Fruit fly (Drosophila melanogaster): Measurements from ENCODE around the gene Ccp84Aa.

The Ccp84Aa gene

DNA sequence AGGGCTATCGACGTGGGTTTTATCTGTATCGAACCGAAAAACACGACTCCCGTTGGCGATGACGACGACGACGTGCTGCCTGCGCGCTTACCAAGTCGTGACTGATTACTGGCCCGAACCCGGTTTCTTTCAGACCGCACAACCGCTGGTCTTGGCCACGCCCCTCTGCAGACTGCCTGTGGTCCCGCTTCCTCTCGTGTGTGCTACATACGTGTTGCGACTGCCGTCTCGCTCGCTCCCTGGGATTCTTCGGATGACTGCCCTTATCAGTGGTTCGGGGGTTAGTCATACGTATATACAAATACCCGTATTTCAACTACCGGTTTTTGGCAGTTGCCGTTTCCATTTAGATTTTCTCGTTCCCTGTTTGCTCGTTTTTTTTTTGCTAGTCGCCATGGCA, 25.4 kb upstream of the Ccp84Aa start, which contains the start of gene lab:
lab (minus strand) TSS at position 111 of the 400 bp plus-strand sequence.
- TF ChIP-seq Myc (optimal IDR thresholded peaks at IDR 0.05), result no peak

DNA sequence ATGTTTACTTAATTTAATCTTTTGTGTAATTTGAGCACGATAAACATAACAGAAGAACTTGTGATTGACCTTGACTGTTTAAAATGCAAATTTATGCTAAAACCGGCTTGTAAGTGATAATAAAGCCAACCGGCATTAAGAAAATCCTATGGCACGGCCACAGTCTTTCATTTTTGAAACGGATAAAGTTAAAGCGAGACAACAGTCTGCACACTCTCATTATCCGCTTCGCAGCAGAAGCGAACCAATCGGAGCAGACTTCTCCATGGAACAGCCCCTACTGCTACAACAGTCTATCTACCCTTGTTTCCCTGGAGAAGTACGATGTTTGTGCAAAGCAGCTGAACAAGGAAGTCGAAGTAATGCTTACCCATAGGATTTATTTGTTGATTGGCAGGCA, 20.7 kb upstream of the Ccp84Aa start:
- TF ChIP-seq insv (optimal IDR thresholded peaks at IDR 0.05), result no peak
- no peak for TF ChIP-seq Myc (optimal IDR thresholded peaks at IDR 0.05)
- no peak for TF ChIP-seq ttk (optimal IDR thresholded peaks at IDR 0.05)
- TF ChIP-seq Sin3A (optimal IDR thresholded peaks at IDR 0.05), result no peak
- no peak for TF ChIP-seq psq (optimal IDR thresholded peaks at IDR 0.05)
- TF ChIP-seq h (optimal IDR thresholded peaks at IDR 0.05), result no peak

DNA sequence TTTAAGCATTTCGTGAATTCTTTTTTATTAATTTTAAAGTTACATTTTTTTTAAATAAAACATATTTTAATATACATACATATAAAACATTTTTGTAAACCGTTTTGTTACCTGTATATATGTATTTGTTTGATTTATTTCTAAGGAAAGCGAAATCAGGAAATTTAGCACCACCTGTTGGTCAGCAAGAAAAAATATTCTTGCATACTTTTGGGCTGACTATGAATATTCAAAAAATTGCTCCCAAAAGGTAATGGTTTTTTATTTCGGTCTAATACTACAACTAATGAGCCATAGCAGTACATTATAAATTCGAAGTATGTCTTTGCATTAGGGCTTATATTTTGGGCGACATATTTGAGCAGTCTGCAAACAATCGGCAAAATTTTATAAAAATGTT, 20.2 kb upstream of the Ccp84Aa start:
- no peak for TF ChIP-seq insv (optimal IDR thresholded peaks at IDR 0.05)
- no peak for TF ChIP-seq Sin3A (optimal IDR thresholded peaks at IDR 0.05)
- no peak for TF ChIP-seq ttk (optimal IDR thresholded peaks at IDR 0.05)

DNA sequence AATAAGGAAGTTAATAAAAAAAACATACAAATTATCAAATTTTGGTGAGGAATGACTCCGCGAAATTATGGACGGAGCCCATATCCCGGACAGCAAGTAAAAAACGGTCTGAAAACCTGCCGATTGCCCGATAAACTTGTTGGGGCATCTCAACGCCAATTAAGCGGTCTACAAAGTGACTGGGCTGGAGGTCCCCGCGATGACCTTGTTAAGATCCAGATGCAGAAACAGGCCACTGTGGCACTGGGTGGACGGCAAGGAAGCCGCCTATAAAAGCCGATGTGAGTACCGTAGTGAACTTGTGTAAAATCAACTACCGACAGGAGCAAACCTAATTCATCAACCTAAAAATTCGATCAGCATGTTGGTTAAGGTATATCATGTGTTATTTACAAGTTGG, 19.7 kb upstream of the Ccp84Aa start, which contains the start of gene Edg84A:
Edg84A (plus strand) TSS at position 301 of the 400 bp plus-strand sequence.
- TF ChIP-seq psq (optimal IDR thresholded peaks at IDR 0.05) (no peak), ttk (optimal IDR thresholded peaks at IDR 0.05) (no peak), h (optimal IDR thresholded peaks at IDR 0.05) (no peak), insv (optimal IDR thresholded peaks at IDR 0.05) (no peak), Sin3A (optimal IDR thresholded peaks at IDR 0.05) (no peak), Myc (optimal IDR thresholded peaks at IDR 0.05) (no peak)

DNA sequence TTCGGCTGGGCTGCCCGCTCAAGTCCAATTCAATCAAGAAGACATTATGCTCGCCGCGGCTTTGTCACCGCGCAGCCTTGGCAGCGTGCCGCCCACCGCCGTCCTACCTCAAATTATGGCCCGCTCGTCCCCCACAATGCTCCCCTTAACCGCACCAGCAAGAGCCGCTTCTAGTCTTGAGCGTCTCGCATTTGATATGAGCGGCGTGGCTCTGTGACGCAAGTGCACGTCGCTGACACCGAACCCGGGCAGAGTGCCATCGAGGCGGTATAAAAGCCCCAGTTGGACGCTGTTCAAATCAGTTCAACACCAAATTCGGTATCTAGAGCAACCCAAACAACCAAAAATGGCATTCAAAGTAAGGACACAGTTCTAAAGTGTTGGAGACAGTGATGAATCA, 17.5 kb upstream of the Ccp84Aa start, which contains the start of gene Ccp84Ag:
Ccp84Ag (plus strand) TSS at position 301 of the 400 bp plus-strand sequence.
- TF ChIP-seq Sin3A (optimal IDR thresholded peaks at IDR 0.05), result no peak
- no peak for TF ChIP-seq Myc (optimal IDR thresholded peaks at IDR 0.05)
- TF ChIP-seq h (optimal IDR thresholded peaks at IDR 0.05), result no peak
- no peak for TF ChIP-seq psq (optimal IDR thresholded peaks at IDR 0.05)
- TF ChIP-seq ttk (optimal IDR thresholded peaks at IDR 0.05), result no peak
- no peak for TF ChIP-seq insv (optimal IDR thresholded peaks at IDR 0.05)

DNA sequence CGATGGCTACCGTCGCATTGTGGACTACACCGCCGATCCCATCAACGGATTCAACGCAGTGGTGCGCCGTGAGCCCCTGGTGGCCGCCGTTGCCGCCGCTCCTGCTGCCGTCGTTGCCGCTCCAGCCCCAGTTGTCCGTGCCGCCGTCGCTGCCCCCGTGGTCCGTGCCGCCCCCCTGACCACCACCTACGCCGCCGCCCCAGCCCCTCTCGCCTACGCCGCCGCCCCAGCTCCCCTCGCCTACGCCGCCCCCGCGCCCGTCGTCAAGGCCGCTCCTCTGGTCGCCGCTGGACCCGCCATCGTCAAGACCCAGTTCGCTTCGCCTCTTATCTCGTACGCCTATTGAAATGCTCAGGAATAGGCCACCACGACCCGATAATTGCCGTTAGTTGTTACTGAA, 16.7 kb upstream of the Ccp84Aa start:
- no peak for TF ChIP-seq insv (optimal IDR thresholded peaks at IDR 0.05)
- no peak for TF ChIP-seq Myc (optimal IDR thresholded peaks at IDR 0.05)
- no peak for TF ChIP-seq ttk (optimal IDR thresholded peaks at IDR 0.05)
- no peak for TF ChIP-seq psq (optimal IDR thresholded peaks at IDR 0.05)
- TF ChIP-seq h (optimal IDR thresholded peaks at IDR 0.05), result no peak
- no peak for TF ChIP-seq Sin3A (optimal IDR thresholded peaks at IDR 0.05)

DNA sequence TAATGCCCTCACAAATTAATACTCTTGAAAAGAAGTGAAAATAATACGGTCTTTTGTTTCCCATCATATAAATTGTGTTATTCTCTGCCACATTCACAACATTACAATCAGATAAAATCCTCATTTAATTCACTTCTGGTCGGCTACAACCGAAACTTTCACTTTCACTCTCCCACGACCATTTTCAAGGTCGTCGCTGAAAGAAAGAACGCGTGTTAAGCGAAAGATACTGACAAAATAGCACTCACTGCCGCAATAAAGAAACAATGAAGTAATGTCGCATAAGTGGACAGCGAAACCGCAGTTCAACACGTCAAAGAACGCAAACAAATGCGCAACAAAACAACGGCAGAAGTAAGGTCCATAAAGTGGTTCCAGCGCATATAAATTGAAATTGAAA, 15.7 kb upstream of the Ccp84Aa start:
- TF ChIP-seq ttk (optimal IDR thresholded peaks at IDR 0.05) (no peak), Sin3A (optimal IDR thresholded peaks at IDR 0.05) (no peak), Myc (optimal IDR thresholded peaks at IDR 0.05) (no peak), insv (optimal IDR thresholded peaks at IDR 0.05) (no peak), h (optimal IDR thresholded peaks at IDR 0.05) (no peak)

DNA sequence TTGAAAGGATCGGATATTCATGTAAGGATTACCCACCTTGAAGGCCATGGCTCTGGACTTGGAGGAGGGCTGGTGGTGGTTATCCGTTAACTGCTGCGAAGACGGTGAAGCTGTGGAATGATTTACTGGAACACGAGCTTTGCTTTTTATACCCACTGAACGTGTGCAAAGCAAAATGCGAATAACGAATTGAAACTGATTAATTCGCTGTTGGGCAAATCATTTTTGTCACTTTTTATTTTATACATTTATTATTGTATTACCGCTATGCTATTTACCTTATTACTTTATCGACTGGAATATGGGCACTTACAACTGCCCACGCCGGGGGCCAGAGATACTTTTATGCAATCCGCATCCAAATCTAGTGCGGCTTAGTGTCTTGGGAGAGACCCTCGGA, 13.7 kb upstream of the Ccp84Aa start, which contains the start of gene Ccp84Af:
Ccp84Af (minus strand) TSS at position 101 of the 400 bp plus-strand sequence.
- TF ChIP-seq insv (optimal IDR thresholded peaks at IDR 0.05), result no peak
- TF ChIP-seq Sin3A (optimal IDR thresholded peaks at IDR 0.05), result no peak
- TF ChIP-seq ttk (optimal IDR thresholded peaks at IDR 0.05), result no peak
- TF ChIP-seq psq (optimal IDR thresholded peaks at IDR 0.05), result no peak
- no peak for TF ChIP-seq h (optimal IDR thresholded peaks at IDR 0.05)
- TF ChIP-seq Myc (optimal IDR thresholded peaks at IDR 0.05), result no peak

DNA sequence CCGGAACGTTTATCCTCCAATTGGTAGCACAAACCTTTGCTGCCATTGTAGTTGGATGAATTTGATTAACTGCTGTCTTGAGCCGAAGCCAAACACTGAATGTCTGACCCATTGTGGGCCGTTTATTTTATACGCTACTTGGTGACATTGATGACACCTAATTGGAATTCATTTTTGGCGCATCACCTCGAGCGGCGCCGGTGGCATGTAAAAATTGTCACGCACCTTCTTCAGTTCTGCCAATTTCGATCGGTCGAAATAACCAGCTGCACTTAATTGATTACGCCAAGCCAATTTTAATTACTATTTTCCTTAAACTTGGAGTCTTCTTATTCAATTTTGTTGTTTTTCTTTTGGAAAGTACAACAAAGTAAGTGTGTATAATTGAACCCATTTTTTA, 12.2 kb upstream of the Ccp84Aa start, which contains the start of gene Ccp84Ae:
Ccp84Ae (minus strand) TSS at position 101 of the 400 bp plus-strand sequence.
- TF ChIP-seq Myc (optimal IDR thresholded peaks at IDR 0.05) (no peak), insv (optimal IDR thresholded peaks at IDR 0.05) (no peak), Sin3A (optimal IDR thresholded peaks at IDR 0.05) (no peak)

DNA sequence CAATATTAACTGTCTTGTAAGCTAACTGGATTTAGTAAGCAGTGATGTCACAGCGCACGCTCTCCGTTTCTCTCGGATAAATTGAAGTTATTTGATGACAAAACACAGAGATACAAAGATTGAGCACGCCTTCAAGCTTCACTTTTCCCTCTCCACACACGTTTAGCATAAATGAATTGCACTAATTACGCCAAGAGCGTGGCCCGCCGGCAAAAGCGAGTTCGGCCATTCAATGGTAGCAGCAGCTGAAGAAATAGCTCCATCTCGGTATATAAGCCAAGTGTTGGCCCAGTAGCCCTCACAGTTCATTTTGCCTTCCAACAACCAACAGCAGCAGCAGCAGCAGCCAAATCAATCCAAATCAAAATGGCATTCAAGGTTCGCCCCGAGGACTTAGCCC, 11.5 kb upstream of the Ccp84Aa start, which contains the start of gene Ccp84Ad:
Ccp84Ad (plus strand) TSS at position 301 of the 400 bp plus-strand sequence.
- TF ChIP-seq psq (optimal IDR thresholded peaks at IDR 0.05), result no peak
- TF ChIP-seq ttk (optimal IDR thresholded peaks at IDR 0.05), result no peak
- no peak for TF ChIP-seq Sin3A (optimal IDR thresholded peaks at IDR 0.05)
- TF ChIP-seq Myc (optimal IDR thresholded peaks at IDR 0.05), result no peak
- no peak for TF ChIP-seq h (optimal IDR thresholded peaks at IDR 0.05)
- no peak for TF ChIP-seq insv (optimal IDR thresholded peaks at IDR 0.05)

DNA sequence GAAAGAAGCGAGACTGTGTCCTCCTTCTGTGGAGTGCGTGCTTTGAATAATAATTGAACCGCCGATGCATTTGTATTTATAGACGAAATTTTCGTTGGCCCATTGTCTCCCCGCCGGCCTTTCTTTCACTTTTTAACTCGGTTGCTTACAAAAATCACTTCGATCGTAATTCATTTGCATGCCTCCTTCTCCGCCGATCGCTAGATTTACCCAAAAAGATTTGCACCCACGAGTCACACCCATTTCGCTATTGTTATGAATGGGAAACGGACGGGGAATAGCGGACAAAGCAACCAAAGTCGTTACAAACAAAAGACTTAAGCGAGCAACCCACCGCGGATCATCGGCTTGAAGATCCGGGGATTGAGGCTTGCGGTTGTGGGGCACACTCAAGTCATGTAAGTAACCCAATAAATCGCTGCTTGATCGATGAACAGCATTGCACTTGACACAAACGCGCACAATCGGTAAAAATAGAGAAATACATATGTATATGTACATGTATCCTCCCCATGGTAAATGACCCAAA, 7.6 kb upstream of the Ccp84Aa start, which contains the start of gene Ccp84Ac:
Ccp84Ac (minus strand) TSS at position 51 of the 529 bp plus-strand sequence.
- TF ChIP-seq Sin3A (optimal IDR thresholded peaks at IDR 0.05) (no peak), insv (optimal IDR thresholded peaks at IDR 0.05) (no peak), ttk (optimal IDR thresholded peaks at IDR 0.05) (no peak), Myc (optimal IDR thresholded peaks at IDR 0.05) (no peak), h (optimal IDR thresholded peaks at IDR 0.05) (no peak), psq (optimal IDR thresholded peaks at IDR 0.05) (no peak)

DNA sequence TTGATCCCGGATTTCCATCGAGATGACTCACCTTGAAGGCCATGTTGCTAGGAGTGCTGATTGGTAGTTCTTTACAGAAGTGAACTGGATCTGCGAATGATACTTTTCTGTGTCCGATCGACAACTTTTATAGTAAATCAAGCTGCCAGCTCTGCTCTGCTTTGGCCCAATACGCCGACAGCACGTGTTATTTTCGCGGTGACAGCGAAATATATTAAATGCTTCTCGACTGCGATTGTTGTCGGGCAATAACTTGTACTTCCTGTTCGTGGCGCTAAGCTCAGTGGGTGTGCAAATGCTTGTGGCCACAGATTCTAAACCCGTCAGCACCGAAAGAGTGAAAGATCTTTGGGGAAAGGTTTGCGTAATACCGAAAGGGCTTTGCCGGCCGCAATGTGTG, 1.1 kb upstream of the Ccp84Aa start, which contains the start of gene Ccp84Ab:
Ccp84Ab (minus strand) TSS at position 101 of the 400 bp plus-strand sequence.
- TF ChIP-seq ttk (optimal IDR thresholded peaks at IDR 0.05) (no peak), psq (optimal IDR thresholded peaks at IDR 0.05) (no peak), h (optimal IDR thresholded peaks at IDR 0.05) (no peak), Myc (optimal IDR thresholded peaks at IDR 0.05) (no peak), insv (optimal IDR thresholded peaks at IDR 0.05) (no peak), Sin3A (optimal IDR thresholded peaks at IDR 0.05) (no peak)

DNA sequence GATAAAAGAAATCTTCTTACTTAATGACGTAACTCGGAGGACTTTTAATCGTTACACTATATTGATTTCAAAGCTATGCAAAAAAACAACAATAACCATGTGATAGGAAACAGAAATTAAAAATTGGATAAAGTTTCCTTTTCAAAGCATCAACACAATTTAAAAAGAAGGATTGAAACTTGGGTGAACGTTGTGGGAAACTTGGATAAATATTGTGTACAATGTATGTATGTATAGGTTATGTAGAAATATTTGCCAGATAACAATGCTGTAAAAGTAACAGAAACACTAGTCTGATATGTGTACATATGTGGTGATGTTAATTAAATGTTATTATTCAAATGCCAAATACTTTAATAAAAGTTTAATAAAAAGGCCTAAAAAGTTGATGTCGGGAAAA, 2.4 kb downstream of the Ccp84Aa start:
- TF ChIP-seq psq (optimal IDR thresholded peaks at IDR 0.05) (no peak), Sin3A (optimal IDR thresholded peaks at IDR 0.05) (no peak)

Measured in Kc167 (cell line).